Worm (Caenorhabditis elegans): ENCODE data around the gene C34E10.9.

The C34E10.9 gene

DNA sequence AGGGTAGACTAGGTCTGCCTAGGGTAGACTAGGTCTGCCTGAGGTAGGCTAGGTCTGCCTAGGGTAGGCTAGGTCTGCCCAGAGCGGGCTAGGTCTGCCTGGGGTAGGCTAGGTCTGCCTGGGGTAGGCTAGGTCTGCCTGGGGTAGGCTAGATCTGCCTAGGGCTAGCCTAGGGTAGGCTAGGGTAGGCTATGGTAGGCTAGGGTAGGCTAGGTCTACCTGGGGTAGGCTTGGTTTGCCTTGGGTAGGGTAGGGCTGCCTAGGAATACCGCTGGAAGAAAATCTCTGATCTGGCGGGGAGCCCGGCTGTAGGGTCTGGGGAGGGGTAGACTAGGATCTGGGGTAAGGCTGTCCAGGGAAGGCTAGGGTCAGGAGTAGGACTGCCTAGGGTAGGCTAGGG, 22.3 kb upstream of the C34E10.9 start:
- TF ChIP-seq ZK337.2 (GFP tag; IDR thresholded peaks at IDR 0.05) (no peak), set-16 (GFP tag; IDR thresholded peaks at IDR 0.05) (peak; percentile 75), attf-4 (tag; optimal IDR thresholded peaks at IDR 0.05) (no peak), egl-43 (GFP tag; IDR thresholded peaks at IDR 0.05) (0 out of 2 replicates have a peak, but pooled peaks have one; percentile 26)

DNA sequence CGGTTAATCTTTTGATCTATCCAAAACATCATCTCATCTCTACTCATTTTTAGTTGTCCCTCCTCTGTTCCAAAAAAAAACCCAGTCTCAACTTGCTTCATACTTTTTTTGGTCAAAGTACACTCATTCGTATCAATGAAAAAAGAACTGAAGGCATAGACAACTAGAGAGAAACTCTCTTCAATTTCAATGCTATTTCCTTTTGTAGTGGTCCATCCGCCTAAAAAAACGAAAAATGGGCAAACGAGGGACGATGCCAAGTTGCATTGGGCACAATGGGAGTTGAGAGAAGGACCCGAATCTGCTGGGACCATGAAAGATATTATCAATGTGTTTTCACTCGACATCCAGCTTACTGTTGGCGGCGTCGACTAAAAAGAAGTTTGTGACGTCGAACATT, 17.0 kb upstream of the C34E10.9 start:
- no peak for TF ChIP-seq ZK337.2 (GFP tag; IDR thresholded peaks at IDR 0.05)
- no peak for TF ChIP-seq R02D3.7 (tag; optimal IDR thresholded peaks at IDR 0.05)
- no peak for TF ChIP-seq ceh-82 (tag; optimal IDR thresholded peaks at IDR 0.05)
- 0 out of 2 replicates have a peak, but pooled peaks have one; percentile 29 for TF ChIP-seq tra-1 (GFP tag; IDR thresholded peaks at IDR 0.05)
- TF ChIP-seq dpl-1 (GFP tag; optimal IDR thresholded peaks at IDR 0.05): no peak
- TF ChIP-seq mep-1 (tag; optimal IDR thresholded peaks at IDR 0.05): peak; percentile 12
- no peak for TF ChIP-seq attf-4 (tag; optimal IDR thresholded peaks at IDR 0.05)
- TF ChIP-seq rbr-2 (tag; optimal IDR thresholded peaks at IDR 0.05): peak; percentile 11
- peak in 1 of 2 experiments; percentile 64 for TF ChIP-seq lsy-2 (tag; optimal IDR thresholded peaks at IDR 0.05)
- no peak for TF ChIP-seq ctbp-1 (GFP tag; IDR thresholded peaks at IDR 0.05)
- no peak for TF ChIP-seq zag-1 (tag; optimal IDR thresholded peaks at IDR 0.05)
- 0 out of 2 replicates have a peak, but pooled peaks have one; percentile 9 for TF ChIP-seq hmg-1.1 (GFP tag; IDR thresholded peaks at IDR 0.05)
- no peak for TF ChIP-seq hlh-11 (tag; optimal IDR thresholded peaks at IDR 0.05)
- TF ChIP-seq T26A8.4 (GFP tag; IDR thresholded peaks at IDR 0.05): no peak
- TF ChIP-seq Y105C5A.15 (GFP tag; IDR thresholded peaks at IDR 0.05): no peak
- TF ChIP-seq nhr-48 (tag; optimal IDR thresholded peaks at IDR 0.05): no peak
- TF ChIP-seq nhr-10 (tag; optimal IDR thresholded peaks at IDR 0.05): no peak

DNA sequence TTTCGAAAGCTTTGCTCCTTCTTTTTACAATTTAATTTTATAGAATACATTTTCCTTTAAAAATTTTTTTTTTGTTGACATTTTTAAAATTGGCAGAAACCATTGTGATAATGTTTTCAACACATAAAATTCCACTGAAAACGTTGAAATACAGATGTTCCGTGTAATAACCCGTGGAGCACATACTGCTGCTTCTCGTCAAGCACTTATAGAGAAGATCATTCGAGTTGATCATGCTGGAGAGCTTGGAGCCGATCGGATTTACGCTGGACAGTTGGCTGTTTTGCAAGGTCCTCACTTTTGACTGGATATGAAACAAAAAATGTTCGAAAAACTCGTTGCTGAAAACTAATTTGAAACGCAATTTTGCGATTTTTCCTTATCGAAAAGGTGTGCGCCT, 14.5 kb upstream of the C34E10.9 start, which contains the start of gene clk-1:
clk-1 (plus strand) TSS at position 155 of the 400 bp plus-strand sequence.
- TF ChIP-seq lim-7 (GFP tag; IDR thresholded peaks at IDR 0.05) (no peak), nhr-28 (tag; optimal IDR thresholded peaks at IDR 0.05) (no peak), nhr-42 (GFP tag; IDR thresholded peaks at IDR 0.05) (peak; percentile 50; the same call in 1 of the 2 replicates), php-3 (GFP tag; IDR thresholded peaks at IDR 0.05) (no peak), zip-2 (tag; optimal IDR thresholded peaks at IDR 0.05) (no peak), Y5F2A.4 (GFP tag; optimal IDR thresholded peaks at IDR 0.05) (no peak), set-16 (GFP tag; IDR thresholded peaks at IDR 0.05) (no peak), egl-27 (tag; optimal IDR thresholded peaks at IDR 0.05) (no peak), tra-1 (GFP tag; IDR thresholded peaks at IDR 0.05) (no peak), F37D6.2 (tag; optimal IDR thresholded peaks at IDR 0.05) (no peak), unc-62 (GFP tag; optimal IDR thresholded peaks at IDR 0.05 in 1 of 2) (peak in 1 of 2 experiments; percentile 24), unc-62 (tag; optimal IDR thresholded peaks at IDR 0.05) (no peak), madf-5 (GFP tag; IDR thresholded peaks at IDR 0.05) (no peak), jun-1 (tag; optimal IDR thresholded peaks at IDR 0.05) (no peak), dmd-8 (GFP tag; IDR thresholded peaks at IDR 0.05) (no peak), ceh-62 (tag; optimal IDR thresholded peaks at IDR 0.05) (no peak), nhr-10 (tag; optimal IDR thresholded peaks at IDR 0.05) (no peak), nhr-237 (tag; optimal IDR thresholded peaks at IDR 0.05) (no peak), zfp-2 (tag; optimal IDR thresholded peaks at IDR 0.05) (no peak), pha-4 (GFP tag; IDR thresholded peaks at IDR 0.05) (no peak), pha-4 (tag; optimal IDR thresholded peaks at IDR 0.05) (no peak), lin-15B (tag; optimal IDR thresholded peaks at IDR 0.05) (no peak), duxl-1 (tag; optimal IDR thresholded peaks at IDR 0.05; ENCODE audit: poor library complexity) (no peak), vab-7 (GFP tag; IDR thresholded peaks at IDR 0.05) (no peak), hlh-11 (tag; optimal IDR thresholded peaks at IDR 0.05) (no peak), nhr-25 (tag; optimal IDR thresholded peaks at IDR 0.05; ENCODE audit: borderline replicate concordance, insufficient read depth) (no peak), nhr-111 (GFP tag; optimal IDR thresholded peaks at IDR 0.05) (peak; percentile 31), Y75B8A.6 (GFP tag; IDR thresholded peaks at IDR 0.05) (no peak), saeg-2 (GFP tag; IDR thresholded peaks at IDR 0.05) (no peak), ZK546.5 (tag; optimal IDR thresholded peaks at IDR 0.05) (no peak), snpc-4 (tag; optimal IDR thresholded peaks at IDR 0.05) (no peak), nhr-11 (tag; optimal IDR thresholded peaks at IDR 0.05) (no peak), F49E8.2 (tag; optimal IDR thresholded peaks at IDR 0.05; ENCODE audit: borderline replicate concordance) (no peak), mes-2 (tag; optimal IDR thresholded peaks at IDR 0.05; ENCODE audit: poor library complexity, severe bottlenecking) (no peak), T26A8.4 (GFP tag; IDR thresholded peaks at IDR 0.05) (no peak), dpl-1 (GFP tag; optimal IDR thresholded peaks at IDR 0.05) (no peak)

All from whole organism, L4 larva.